Fruit fly (Drosophila melanogaster) whole organism, embryonic: ENCODE measurements around the gene Cpr64Ad.
A peak's percentile ranks its signal among the peaks of the same experiment; 100 is the strongest.

Source experiments
- Blimp-1 ChIP-seq: fragments of 200-800 bp; sonication (Bioruptor generic); optimal IDR thresholded peaks from 3 replicates; lab custom pipeline; 2018; ENCODE audit warnings: missing biosample characterization, missing genetic modification characterization, mild to moderate bottlenecking, moderate library complexity, missing genetic modification reagents
- CG10431 ChIP-seq: fragments of 200-800 bp; sonication (Bioruptor generic); optimal IDR thresholded peaks from 3 replicates; lab custom pipeline; 2018; ENCODE audit warnings: missing biosample characterization, mild to moderate bottlenecking, missing genetic modification characterization
- CG10462 ChIP-seq: fragments of 200-800 bp; sonication (Bioruptor generic); optimal IDR thresholded peaks from 2 replicates; lab custom pipeline; 2016; ENCODE audit warnings: missing biosample characterization, missing genetic modification characterization
- CG11696 ChIP-seq: fragments of 200-800 bp; sonication (Bioruptor generic); IDR thresholded peaks from 2 replicates; pipeline ENCODE4 v1.3.6; 2022; ENCODE audit warnings: missing biosample characterization, missing genetic modification characterization
- CG14050 ChIP-seq: fragments of 200-800 bp; sonication (Bioruptor generic); IDR thresholded peaks from 3 replicates; pipeline ENCODE4 v1.3.6; 2022; ENCODE audit warnings: missing biosample characterization, missing genetic modification characterization
- CG16779 ChIP-seq: fragments of 200-800 bp; sonication (Bioruptor generic); IDR thresholded peaks from 2 replicates; pipeline ENCODE4 v1.3.6; 2022; ENCODE audit warnings: missing biosample characterization, missing genetic modification characterization
- CG1832 ChIP-seq: fragments of 200-800 bp; sonication (Bioruptor generic); optimal IDR thresholded peaks from 2 replicates; lab custom pipeline; 2017; ENCODE audit warnings: missing biosample characterization, mild to moderate bottlenecking, missing genetic modification characterization, inconsistent platforms
- CG18476 ChIP-seq: fragments of 200-800 bp; sonication (Bioruptor generic); optimal IDR thresholded peaks from 2 replicates; lab custom pipeline; 2016; ENCODE audit warnings: missing biosample characterization, mild to moderate bottlenecking, missing genetic modification characterization
- CG2712 ChIP-seq: fragments of 200-800 bp; optimal IDR thresholded peaks from 3 replicates; lab custom pipeline; 2019; ENCODE audit warnings: missing biosample characterization, mild to moderate bottlenecking, missing genetic modification characterization, moderate library complexity
- CG3163 ChIP-seq: fragments of 200-800 bp; sonication (Bioruptor generic); optimal IDR thresholded peaks from 3 replicates; lab custom pipeline; 2016; ENCODE audit warnings: missing biosample characterization, missing genetic modification characterization
- CG32532 ChIP-seq: fragments of 200-800 bp; sonication (Bioruptor generic); IDR thresholded peaks from 2 replicates; pipeline ENCODE4 v1.3.6; 2022; ENCODE audit warnings: missing biosample characterization, missing genetic modification characterization
- CG34376 ChIP-seq: fragments of 200-800 bp; sonication (Bioruptor generic); optimal IDR thresholded peaks from 2 replicates; lab custom pipeline; 2018; ENCODE audit warnings: missing biosample characterization, mild to moderate bottlenecking, missing genetic modification characterization
- CG4820 ChIP-seq: fragments of 200-800 bp; sonication (Bioruptor generic); optimal IDR thresholded peaks from 3 replicates; lab custom pipeline; 2016; ENCODE audit warnings: missing biosample characterization, missing genetic modification characterization
- CG6791 ChIP-seq: fragments of 200-800 bp; sonication (Bioruptor generic); IDR thresholded peaks from 3 replicates; pipeline ENCODE4 v1.3.6; 2022; ENCODE audit warnings: missing biosample characterization, missing genetic modification characterization; ENCODE audit not compliant: partially characterized antibody
- CG7745 ChIP-seq: fragments of 200-800 bp; sonication (Bioruptor generic); optimal IDR thresholded peaks from 2 replicates; lab custom pipeline; 2018; ENCODE audit warnings: missing biosample characterization, mild to moderate bottlenecking, missing genetic modification characterization, moderate library complexity
- CG8089 ChIP-seq: fragments of 200-800 bp; sonication (Bioruptor generic); optimal IDR thresholded peaks from 3 replicates; lab custom pipeline; 2016; ENCODE audit warnings: missing biosample characterization, missing genetic modification characterization
- CHES-1-like ChIP-seq: fragments of 200-800 bp; sonication (Bioruptor generic); optimal IDR thresholded peaks from 2 replicates; lab custom pipeline; 2016; ENCODE audit warnings: missing biosample characterization, missing genetic modification characterization
- Dll ChIP-seq: fragments of 200-800 bp; sonication (Bioruptor generic); IDR thresholded peaks from 4 replicates; pipeline ENCODE4 v1.3.6; 2022; ENCODE audit warnings: missing biosample characterization, missing genetic modification characterization; ENCODE audit not compliant: partially characterized antibody
- ERR ChIP-seq: fragments of 200-800 bp; sonication (Bioruptor generic); optimal IDR thresholded peaks from 2 replicates; lab custom pipeline; 2016; ENCODE audit warnings: missing biosample characterization, missing genetic modification characterization
- Gug ChIP-seq: fragments of 200-800 bp; sonication (Bioruptor generic); IDR thresholded peaks from 4 replicates; pipeline ENCODE4 v1.3.6; 2022; ENCODE audit warnings: missing biosample characterization, missing genetic modification characterization
- Hr51 ChIP-seq, 2 experiments: fragments of 200-800 bp; sonication (Bioruptor generic); optimal IDR thresholded peaks; 2 replicates in 1 of 2; 3 replicates in 1 of 2; lab custom pipeline; 2016 to 2018; ENCODE audit warnings: missing biosample characterization in 2 of 2, missing genetic modification characterization in 2 of 2, mild to moderate bottlenecking in 1 of 2, moderate library complexity in 1 of 2
- Lim3 ChIP-seq: fragments of 200-800 bp; sonication (Bioruptor generic); IDR thresholded peaks from 2 replicates; pipeline ENCODE4 v1.3.6; 2022; ENCODE audit warnings: missing biosample characterization, missing genetic modification characterization
- Mes4 ChIP-seq: fragments of 200-800 bp; sonication (Bioruptor generic); optimal IDR thresholded peaks from 2 replicates; lab custom pipeline; 2016; ENCODE audit warnings: missing biosample characterization, missing genetic modification characterization
- NC2β ChIP-seq: fragments of 200-800 bp; sonication (Bioruptor generic); optimal IDR thresholded peaks from 2 replicates; lab custom pipeline; 2016; ENCODE audit warnings: missing biosample characterization, missing genetic modification characterization
- Opbp ChIP-seq: fragments of 200-800 bp; sonication (Bioruptor generic); IDR thresholded peaks from 3 replicates; pipeline ENCODE4 v1.3.6; 2022; ENCODE audit warnings: missing biosample characterization, missing genetic modification characterization; ENCODE audit not compliant: partially characterized antibody
- bbx ChIP-seq: fragments of 200-800 bp; sonication (Bioruptor generic); IDR thresholded peaks from 2 replicates; pipeline ENCODE4 v1.3.6; 2022; ENCODE audit warnings: missing biosample characterization, missing genetic modification characterization; ENCODE audit not compliant: partially characterized antibody
- bsh ChIP-seq, 2 experiments: fragments of 200-800 bp; sonication (Bioruptor generic); optimal IDR thresholded peaks; 2 replicates each; lab custom pipeline; 2017 to 2018; ENCODE audit warnings: mild to moderate bottlenecking in 2 of 2, missing biosample characterization in 2 of 2, missing genetic modification characterization in 2 of 2, moderate library complexity in 1 of 2
- cad ChIP-seq: fragments of >200 bp; optimal IDR thresholded peaks from 2 replicates; lab custom pipeline; 2017; ENCODE audit warnings: missing biosample characterization, missing genetic modification characterization
- cg ChIP-seq: fragments of 200-800 bp; sonication (Bioruptor generic); optimal IDR thresholded peaks from 3 replicates; lab custom pipeline; 2019; ENCODE audit warnings: missing biosample characterization, mild to moderate bottlenecking, missing genetic modification characterization, moderate library complexity
- chinmo ChIP-seq: fragments of 200-800 bp; sonication (Bioruptor generic); IDR thresholded peaks from 4 replicates; pipeline ENCODE4 v1.3.6; 2022; ENCODE audit warnings: missing biosample characterization, missing genetic modification characterization; ENCODE audit not compliant: partially characterized antibody
- eve ChIP-seq, 2 experiments: fragments of >200 bp; optimal IDR thresholded peaks; 2 replicates each; lab custom pipeline; 2017; ENCODE audit warnings: missing biosample characterization in 2 of 2, missing genetic modification characterization in 2 of 2
- fd64A ChIP-seq: fragments of 200-800 bp; sonication (Bioruptor generic); optimal IDR thresholded peaks from 3 replicates; lab custom pipeline; 2018; ENCODE audit warnings: missing biosample characterization, mild to moderate bottlenecking, missing genetic modification characterization
- fru ChIP-seq: fragments of >200 bp; optimal IDR thresholded peaks from 2 replicates; lab custom pipeline; 2017
- her ChIP-seq: fragments of 200-800 bp; sonication (Bioruptor generic); optimal IDR thresholded peaks from 2 replicates; lab custom pipeline; 2016; ENCODE audit warnings: missing biosample characterization, missing genetic modification characterization
- nerfin-2 ChIP-seq: fragments of 200-800 bp; sonication (Bioruptor generic); IDR thresholded peaks from 2 replicates; pipeline ENCODE4 v1.3.6; 2022; ENCODE audit warnings: missing biosample characterization, missing genetic modification characterization; ENCODE audit not compliant: partially characterized antibody
- oc ChIP-seq: fragments of 200-800 bp; sonication (Bioruptor generic); optimal IDR thresholded peaks from 2 replicates; lab custom pipeline; 2018; ENCODE audit warnings: missing biosample characterization, mild to moderate bottlenecking, missing genetic modification characterization, moderate library complexity
- onecut ChIP-seq: fragments of 200-800 bp; sonication (Bioruptor generic); IDR thresholded peaks from 2 replicates; pipeline ENCODE4 v1.3.6; 2022; ENCODE audit warnings: missing biosample characterization, missing genetic modification characterization
- otp ChIP-seq: fragments of 200-800 bp; sonication (Bioruptor generic); IDR thresholded peaks from 3 replicates; pipeline ENCODE4, ENCODE4 v1.3.6; 2022; ENCODE audit warnings: missing biosample characterization, missing genetic modification characterization
- run ChIP-seq: fragments of 200-800 bp; sonication (Bioruptor generic); optimal IDR thresholded peaks from 3 replicates; lab custom pipeline; 2018; ENCODE audit warnings: missing biosample characterization, mild to moderate bottlenecking, missing genetic modification characterization
- sens ChIP-seq: fragments of 200-800 bp; sonication (Bioruptor generic); peaks from one replicate; lab custom pipeline; 2016; ENCODE audit warnings: missing biosample characterization, missing genetic modification characterization
- sens-2 ChIP-seq: fragments of 200-800 bp; sonication (Bioruptor generic); IDR thresholded peaks from 2 replicates; pipeline ENCODE4 v1.3.6; 2022; ENCODE audit warnings: missing biosample characterization, missing genetic modification characterization
- slp2 ChIP-seq: fragments of 200-800 bp; sonication (Bioruptor generic); optimal IDR thresholded peaks from 2 replicates; lab custom pipeline; 2016; ENCODE audit warnings: missing biosample characterization, missing genetic modification characterization
- sug ChIP-seq: fragments of 200-800 bp; optimal IDR thresholded peaks from 2 replicates; lab custom pipeline; 2019; ENCODE audit warnings: missing biosample characterization, mild to moderate bottlenecking, missing genetic modification characterization, moderate library complexity
- twi ChIP-seq: fragments of 200-800 bp; optimal IDR thresholded peaks from 2 replicates; lab custom pipeline; 2019; ENCODE audit warnings: missing biosample characterization, mild to moderate bottlenecking, missing genetic modification characterization, moderate library complexity
- zfh1 ChIP-seq: fragments of 200-800 bp; sonication (Bioruptor generic); IDR thresholded peaks from 3 replicates; pipeline ENCODE4 v1.3.6; 2022; ENCODE audit warnings: missing biosample characterization, missing genetic modification characterization

Gene Cpr64Ad

DNA sequence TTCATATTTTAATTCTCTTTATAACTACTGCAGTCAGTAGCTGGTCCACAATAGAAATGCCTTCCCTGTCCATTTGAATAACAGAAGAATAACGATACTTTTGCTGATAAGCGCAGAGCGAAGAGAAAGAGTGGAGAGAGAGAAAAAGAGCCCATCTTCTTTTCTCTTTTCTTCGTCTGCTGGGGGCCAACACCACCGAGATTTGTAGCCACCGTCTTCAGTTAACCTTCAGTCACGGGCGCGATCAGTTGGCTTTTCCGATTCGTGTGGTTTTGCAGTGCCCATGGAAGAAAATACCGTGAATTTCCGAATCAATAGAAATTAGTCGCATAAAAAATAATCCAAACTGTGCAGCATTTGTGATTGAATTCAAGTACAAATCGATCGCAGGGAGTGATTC is 48.3 kb downstream of the Cpr64Ad start, which contains the start of gene CG1273 (continued):
- TF ChIP-seq run (tag; lab: Kevin White, UChicago) (no peak), Dll (GFP tag; lab: Robert Waterston, UW) (no peak), CG2712 (tag; lab: Kevin White, UChicago) (no peak), eve (GFP tag; optimal IDR thresholded peaks at IDR 0.05; lab: Kevin White, UChicago) (no peak), Blimp-1 (GFP tag; lab: Kevin White, UChicago) (peak; percentile 76), cad (GFP tag; lab: Kevin White, UChicago) (no peak), fd64A (GFP tag; lab: Kevin White, UChicago) (no peak), oc (tag; lab: Kevin White, UChicago) (peak; percentile 55), Hr51 (GFP tag; optimal IDR thresholded peaks at IDR 0.05; lab: Kevin White, UChicago) (no peak), otp (GFP tag; lab: Robert Waterston, UW) (no peak), CG8089 (GFP tag; lab: Kevin White, UChicago) (no peak), bbx (GFP tag; lab: Robert Waterston, UW) (peak; percentile 15; the same call in 1 of the 2 replicates), CG6791 (GFP tag; lab: Robert Waterston, UW) (peak; percentile 47; the same call in 1 of the 3 replicates), CG7745 (no peak), cg (no peak), CG10462 (GFP tag; lab: Kevin White, UChicago) (peak; percentile 27), CG3163 (GFP tag; lab: Kevin White, UChicago) (peak; percentile 67), CG10431 (GFP tag; lab: Kevin White, UChicago) (no peak), Gug (no peak), bsh (GFP tag; optimal IDR thresholded peaks at IDR 0.05; lab: Kevin White, UChicago) (no peak), CG32532 (no peak), Mes4 (GFP tag; lab: Kevin White, UChicago) (no peak), slp2 (no peak), twi (tag; lab: Kevin White, UChicago) (no peak), Opbp (GFP tag; lab: Robert Waterston, UW) (0 out of 3 replicates have a peak, but pooled peaks have one; percentile 36), CG1832 (no peak), onecut (GFP tag; lab: Robert Waterston, UW) (no peak), CG4820 (GFP tag; lab: Kevin White, UChicago) (no peak), chinmo (GFP tag; lab: Robert Waterston, UW) (no peak), CG16779 (GFP tag; lab: Robert Waterston, UW) (no peak), CG18476 (GFP tag; lab: Kevin White, UChicago) (no peak), fru (no peak), sug (peak; percentile 16), sens (GFP tag; lab: Kevin White, UChicago) (peak; percentile 67), NC2β (GFP tag; lab: Kevin White, UChicago) (no peak)

DNA sequence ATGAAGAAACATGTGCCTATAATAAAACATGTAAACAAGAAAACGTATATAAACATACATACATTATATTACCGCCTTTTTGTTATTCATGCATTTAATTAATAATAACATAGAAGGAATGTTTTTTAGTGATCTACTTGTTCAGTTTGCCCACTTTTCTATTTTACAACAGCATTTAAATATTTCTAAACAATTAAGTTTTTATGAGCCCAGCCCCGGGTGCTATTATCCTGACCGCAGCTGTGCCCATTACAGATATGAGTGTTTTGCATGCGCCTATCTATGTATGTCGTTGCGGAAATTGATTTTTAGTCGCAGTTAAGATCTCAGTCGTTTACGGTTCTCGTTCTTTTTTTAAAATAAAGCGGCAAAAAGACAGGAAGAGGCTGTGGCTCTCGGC is 49.8 kb downstream of the Cpr64Ad start:
- TF ChIP-seq CG11696 (GFP tag; lab: Robert Waterston, UW) = peak; percentile 69
- TF ChIP-seq sens-2 (GFP tag; lab: Robert Waterston, UW) = no peak; the same call in 1 of the 2 replicates
- TF ChIP-seq zfh1 = no peak
- TF ChIP-seq Lim3 = no peak
- no peak for TF ChIP-seq ERR (GFP tag; lab: Kevin White, UChicago)
- TF ChIP-seq CG14050 (GFP tag; lab: Robert Waterston, UW) = no peak
- TF ChIP-seq CG34376 (GFP tag; lab: Kevin White, UChicago) = no peak
- peak; percentile 6 for TF ChIP-seq sens (GFP tag; lab: Kevin White, UChicago)
- no peak for TF ChIP-seq CHES-1-like (GFP tag; lab: Kevin White, UChicago)
- TF ChIP-seq her (GFP tag; lab: Kevin White, UChicago) = no peak
- TF ChIP-seq nerfin-2 (GFP tag; lab: Robert Waterston, UW) = 0 out of 2 replicates have a peak, but pooled peaks have one; percentile 21
